Worm (Caenorhabditis elegans) whole organism, dauer: ENCODE measurements around the gene unc-116.

Experiments
- unc-62 ChIP-seq: sonication (generic microtip); optimal IDR thresholded peaks from 2 replicates; lab custom pipeline; 2017; ENCODE audit warnings: missing biosample characterization, missing genetic modification reagents, missing genetic modification characterization

The unc-116 gene

ce11 chrIII:8320183-8320582 lies 34.8 kb downstream of the unc-116 start, which contains the start of gene F10E9.10:
TSS of gene F10E9.10 (minus strand) at chrIII:8320283.
- no peak for TF ChIP-seq unc-62 (GFP tag; lab: Kevin White, UChicago)

- TF ChIP-seq unc-62 (GFP tag; lab: Kevin White, UChicago), result no peak
These were observed 35.9 kb downstream of the unc-116 start, which contains the start of gene F10E9.11 for ce11 chrIII:8319100-8319499. TSS of gene F10E9.11 (minus strand) at chrIII:8319260.

- no peak for TF ChIP-seq unc-62 (GFP tag; lab: Kevin White, UChicago)
These were observed 36.5 kb downstream of the unc-116 start, which contains the start of gene sas-4 for ce11 chrIII:8318488-8318887. TSS of gene sas-4 (minus strand) at chrIII:8318588.

ce11 chrIII:8312393-8312792 lies 42.6 kb downstream of the unc-116 start, which contains the start of gene F10E9.2:
TSS of gene F10E9.2 (plus strand) at chrIII:8312693.
- TF ChIP-seq unc-62 (GFP tag; lab: Kevin White, UChicago), result no peak

ce11 chrIII:8310239-8311057 lies 44.5 kb downstream of the unc-116 start, which contains the start of gene F10E9.3:
TSS of gene F10E9.3 (plus strand) at chrIII:8311007.
- no peak for TF ChIP-seq unc-62 (GFP tag; lab: Kevin White, UChicago)

- no peak for TF ChIP-seq unc-62 (GFP tag; lab: Kevin White, UChicago)
These were observed 46.7 kb downstream of the unc-116 start, which contains the start of gene F10E9.4 for ce11 chrIII:8308238-8308637. TSS of gene F10E9.4 (plus strand) at chrIII:8308538.

- no peak for TF ChIP-seq unc-62 (GFP tag; lab: Kevin White, UChicago)
These were observed 47.6 kb downstream of the unc-116 start, which contains the start of the genes F10E9.7 and F10E9.5 for ce11 chrIII:8307356-8307755. TSS of gene F10E9.7 (minus strand) at chrIII:8307441. TSS of gene F10E9.5 (plus strand) at chrIII:8307592.

- TF ChIP-seq unc-62 (GFP tag; lab: Kevin White, UChicago), result no peak
These were observed 49.2 kb downstream of the unc-116 start for ce11 chrIII:8305816-8306215.

ce11 chrIII:8305304-8305703 lies 49.7 kb downstream of the unc-116 start:
- no peak for TF ChIP-seq unc-62 (GFP tag; lab: Kevin White, UChicago)

- TF ChIP-seq unc-62 (GFP tag; lab: Kevin White, UChicago), result no peak
These were observed 51.5 kb downstream of the unc-116 start for ce11 chrIII:8303440-8303839.
